Fruit fly (Drosophila melanogaster): ENCODE measurements around the gene Dhc93AB.

Gene Dhc93AB

dm6 chr3R:21042399-21042798 is at the start of gene Dhc93AB:
Gene Dhc93AB, minus strand, starts transcription at chr3R:21042499.
- TF ChIP-seq Hr83 (GFP tag; optimal IDR thresholded peaks at IDR 0.05; ENCODE audit: poor library complexity, severe bottlenecking) (no peak), sv (GFP tag; optimal IDR thresholded peaks at IDR 0.05) (no peak), dsf (GFP tag; optimal IDR thresholded peaks at IDR 0.05; ENCODE audit: borderline replicate concordance) (no peak), Myc (optimal IDR thresholded peaks at IDR 0.05) (no peak), Hr78 (GFP tag; optimal IDR thresholded peaks at IDR 0.05) (no peak), fru (GFP tag; optimal IDR thresholded peaks at IDR 0.05) (no peak), Hnf4 (GFP tag; optimal IDR thresholded peaks at IDR 0.05) (no peak), dl (GFP tag; optimal IDR thresholded peaks at IDR 0.05; ENCODE audit: insufficient read depth in 1 of 2, partially characterized antibody in 2 of 2) (no peak), Abd-B (GFP tag; optimal IDR thresholded peaks at IDR 0.05) (no peak), tai (GFP tag; optimal IDR thresholded peaks at IDR 0.05) (no peak), psq (GFP tag; optimal IDR thresholded peaks at IDR 0.05) (no peak), br (GFP tag; optimal IDR thresholded peaks at IDR 0.05) (no peak), pan (optimal IDR thresholded peaks at IDR 0.05) (no peak), N (GFP tag; optimal IDR thresholded peaks at IDR 0.05) (no peak), Mio (GFP tag; optimal IDR thresholded peaks at IDR 0.05) (no peak), h (GFP tag; optimal IDR thresholded peaks at IDR 0.05) (no peak)

- TF ChIP-seq Hr78 (GFP tag; optimal IDR thresholded peaks at IDR 0.05) (no peak), sv (GFP tag; optimal IDR thresholded peaks at IDR 0.05) (no peak), Hr83 (GFP tag; optimal IDR thresholded peaks at IDR 0.05; ENCODE audit: poor library complexity, severe bottlenecking) (no peak), ey (GFP tag; optimal IDR thresholded peaks at IDR 0.05) (no peak), dl (GFP tag; optimal IDR thresholded peaks at IDR 0.05; ENCODE audit: insufficient read depth in 1 of 2, partially characterized antibody in 2 of 2) (no peak), tai (GFP tag; optimal IDR thresholded peaks at IDR 0.05) (no peak), psq (GFP tag; optimal IDR thresholded peaks at IDR 0.05) (no peak), Mio (GFP tag; optimal IDR thresholded peaks at IDR 0.05) (no peak), Jra (GFP tag; optimal IDR thresholded peaks at IDR 0.05) (no peak), dmrt93B (GFP tag; optimal IDR thresholded peaks at IDR 0.05) (no peak), OdsH (GFP tag; optimal IDR thresholded peaks at IDR 0.05) (no peak), h (GFP tag; optimal IDR thresholded peaks at IDR 0.05) (no peak), pan (optimal IDR thresholded peaks at IDR 0.05) (no peak)
These were observed 49.7 kb upstream of the Dhc93AB start for dm6 chr3R:21092036-21092435.

- TF ChIP-seq tai (GFP tag; optimal IDR thresholded peaks at IDR 0.05) (no peak), OdsH (GFP tag; optimal IDR thresholded peaks at IDR 0.05) (no peak), fru (GFP tag; optimal IDR thresholded peaks at IDR 0.05) (no peak)
These were observed 49.2 kb upstream of the Dhc93AB start for dm6 chr3R:21091500-21091899.

- TF ChIP-seq sv (GFP tag; optimal IDR thresholded peaks at IDR 0.05), result no peak
- TF ChIP-seq ey (GFP tag; optimal IDR thresholded peaks at IDR 0.05), result no peak
- no peak for TF ChIP-seq dmrt93B (GFP tag; optimal IDR thresholded peaks at IDR 0.05)
- TF ChIP-seq foxo (GFP tag; optimal IDR thresholded peaks at IDR 0.05), result no peak
- TF ChIP-seq fru (GFP tag; optimal IDR thresholded peaks at IDR 0.05), result no peak
- TF ChIP-seq Hr78 (GFP tag; optimal IDR thresholded peaks at IDR 0.05), result no peak
- TF ChIP-seq br (GFP tag; optimal IDR thresholded peaks at IDR 0.05), result no peak
These were observed 48.1 kb upstream of the Dhc93AB start for dm6 chr3R:21090230-21091021.

- peak; percentile 38 for TF ChIP-seq fru (GFP tag; optimal IDR thresholded peaks at IDR 0.05)
- TF ChIP-seq HLH106 (tag; optimal IDR thresholded peaks at IDR 0.05), result no peak
- TF ChIP-seq sage (GFP tag; optimal IDR thresholded peaks at IDR 0.05), result no peak
- TF ChIP-seq usp (GFP tag; optimal IDR thresholded peaks at IDR 0.05), result no peak
- TF ChIP-seq Hr83 (GFP tag; optimal IDR thresholded peaks at IDR 0.05; ENCODE audit: poor library complexity, severe bottlenecking), result peak; percentile 22
These were observed 47.1 kb upstream of the Dhc93AB start for dm6 chr3R:21089416-21089815.

dm6 chr3R:21084979-21085378 is 42.7 kb upstream of the Dhc93AB start:
- TF ChIP-seq jim (GFP tag; optimal IDR thresholded peaks at IDR 0.05) (no peak), Vsx2 (GFP tag; optimal IDR thresholded peaks at IDR 0.05; ENCODE audit: partially characterized antibody) (no peak), dsf (GFP tag; optimal IDR thresholded peaks at IDR 0.05; ENCODE audit: borderline replicate concordance) (no peak), sage (GFP tag; optimal IDR thresholded peaks at IDR 0.05) (no peak), OdsH (GFP tag; optimal IDR thresholded peaks at IDR 0.05) (no peak), Jra (GFP tag; optimal IDR thresholded peaks at IDR 0.05) (no peak), Sp1 (GFP tag; optimal IDR thresholded peaks at IDR 0.05) (no peak), ey (GFP tag; optimal IDR thresholded peaks at IDR 0.05) (no peak), fru (GFP tag; optimal IDR thresholded peaks at IDR 0.05) (no peak), tai (GFP tag; optimal IDR thresholded peaks at IDR 0.05) (no peak), Hr78 (GFP tag; optimal IDR thresholded peaks at IDR 0.05) (no peak), dl (GFP tag; optimal IDR thresholded peaks at IDR 0.05; ENCODE audit: insufficient read depth in 1 of 2, partially characterized antibody in 2 of 2) (no peak), N (GFP tag; optimal IDR thresholded peaks at IDR 0.05) (no peak), Hr83 (GFP tag; optimal IDR thresholded peaks at IDR 0.05; ENCODE audit: poor library complexity, severe bottlenecking) (no peak), Mio (GFP tag; optimal IDR thresholded peaks at IDR 0.05) (no peak), Hnf4 (GFP tag; optimal IDR thresholded peaks at IDR 0.05) (no peak)

Measured in whole organism, wandering third instar larva.